Worm (Caenorhabditis elegans) whole organism, L4 larva: Measurements from ENCODE around the gene F11D5.5.

ENCODE experiments used
- ama-1 ChIP-seq: fragments of 150-350 bp; optimal IDR thresholded peaks from 2 replicates; lab custom pipeline; 2014; ENCODE audit warnings: inconsistent platforms, mixed read lengths
- lin-13 ChIP-seq: fragments of 150-350 bp; optimal IDR thresholded peaks from 2 replicates; lab custom pipeline; 2014; ENCODE audit warnings: missing biosample characterization, missing genetic modification reagents, missing genetic modification characterization
- mxl-2 ChIP-seq: fragments of 200-800 bp; sonication (Bioruptor generic); conservative IDR thresholded peaks from 2 replicates; pipeline ENCODE4 v1.3.6; 2022; ENCODE audit warnings: missing genetic modification reagents, missing genetic modification characterization, missing compliant biosample characterization
- mxl-3 ChIP-seq: fragments of 200-800 bp; sonication (Bioruptor generic); optimal IDR thresholded peaks from 2 replicates; lab custom pipeline; 2018; ENCODE audit warnings: mild to moderate bottlenecking, missing genetic modification characterization, missing compliant biosample characterization
- nhr-28 ChIP-seq: fragments of 150-350 bp; optimal IDR thresholded peaks from 2 replicates; lab custom pipeline; 2014; ENCODE audit warnings: missing biosample characterization, missing genetic modification characterization
- nhr-77 ChIP-seq: fragments of 150-350 bp; optimal IDR thresholded peaks from 2 replicates; lab custom pipeline; 2014; ENCODE audit warnings: missing biosample characterization, missing genetic modification characterization
- snpc-4 ChIP-seq: fragments of 150-350 bp; optimal IDR thresholded peaks from 2 replicates; lab custom pipeline; 2014; ENCODE audit warnings: missing biosample characterization, missing genetic modification characterization
- unc-39 ChIP-seq: sonication (generic microtip); optimal IDR thresholded peaks from 2 replicates; lab custom pipeline; 2017; ENCODE audit warnings: missing biosample characterization, missing genetic modification characterization
- zfp-2 ChIP-seq: sonication (generic microtip); optimal IDR thresholded peaks from 2 replicates; lab custom pipeline; 2016; ENCODE audit warnings: mild to moderate bottlenecking, missing genetic modification characterization, missing compliant biosample characterization

ce11 chrX:3262600-3262999 is 39.3 kb upstream of the F11D5.5 start, which contains the start of gene fbxb-71:
- TF ChIP-seq nhr-28 (tag; lab: Kevin White, UChicago), result no peak
- no peak for TF ChIP-seq mxl-3
- TF ChIP-seq mxl-2 (GFP tag; lab: Robert Waterston, UW), result no peak
- no peak for TF ChIP-seq ama-1 (lab: Kevin White, UChicago)
- TF ChIP-seq unc-39 (tag; lab: Kevin White, UChicago), result no peak
- TF ChIP-seq nhr-77, result no peak
- TF ChIP-seq snpc-4, result no peak
- TF ChIP-seq lin-13, result no peak
- no peak for TF ChIP-seq zfp-2 (tag; lab: Kevin White, UChicago)
